Fruit fly (Drosophila melanogaster) whole organism, prepupa: ENCODE measurements around the gene CG18281.

Experiments
- Blimp-1 ChIP-seq: fragments of 200-800 bp; sonication (Bioruptor generic); optimal IDR thresholded peaks from 3 replicates; lab custom pipeline; 2017; ENCODE audit warnings: missing biosample characterization, missing genetic modification characterization, mild to moderate bottlenecking, moderate library complexity, missing genetic modification reagents
- CG10631 ChIP-seq: fragments of 200-800 bp; sonication (Bioruptor generic); optimal IDR thresholded peaks from 2 replicates; lab custom pipeline; 2016; ENCODE audit warnings: missing biosample characterization, missing genetic modification characterization
- CG10669 ChIP-seq: fragments of 200-800 bp; sonication (Bioruptor generic); optimal IDR thresholded peaks from 3 replicates; lab custom pipeline; 2018; ENCODE audit warnings: missing biosample characterization, mild to moderate bottlenecking, missing genetic modification characterization, moderate library complexity
- CG11294 ChIP-seq: fragments of 200-800 bp; sonication (Bioruptor generic); IDR thresholded peaks from 2 replicates; pipeline ENCODE4 v1.3.6; 2022; ENCODE audit warnings: missing biosample characterization, missing genetic modification characterization
- CG11762 ChIP-seq: fragments of 200-800 bp; sonication (Bioruptor generic); optimal IDR thresholded peaks from 3 replicates; lab custom pipeline; 2016; ENCODE audit warnings: missing biosample characterization, missing genetic modification characterization; ENCODE audit not compliant: insufficient read depth
- CG11902 ChIP-seq: fragments of 200-800 bp; sonication (Bioruptor generic); optimal IDR thresholded peaks from 3 replicates; lab custom pipeline; 2016; ENCODE audit warnings: missing biosample characterization, missing genetic modification characterization
- CG15336 ChIP-seq: fragments of 200-800 bp; sonication (Bioruptor generic); IDR thresholded peaks from 2 replicates; pipeline ENCODE4 v1.3.6; 2022; ENCODE audit warnings: missing biosample characterization, missing genetic modification characterization
- CG31627 ChIP-seq: fragments of 200-800 bp; sonication (Bioruptor generic); optimal IDR thresholded peaks from 3 replicates; lab custom pipeline; 2016; ENCODE audit warnings: missing biosample characterization, missing genetic modification characterization
- CG32006 ChIP-seq: fragments of 200-800 bp; sonication (Bioruptor generic); optimal IDR thresholded peaks from 3 replicates; lab custom pipeline; 2017; ENCODE audit warnings: missing biosample characterization, mild to moderate bottlenecking, missing genetic modification characterization
- CG34406 ChIP-seq: fragments of 200-800 bp; sonication (Bioruptor generic); optimal IDR thresholded peaks from 3 replicates; lab custom pipeline; 2016; ENCODE audit warnings: missing biosample characterization, missing genetic modification characterization
- CG3919 ChIP-seq: fragments of 200-800 bp; sonication (Bioruptor generic); optimal IDR thresholded peaks from 3 replicates; lab custom pipeline; 2016; ENCODE audit warnings: missing biosample characterization, missing genetic modification characterization
- CG4318 ChIP-seq: fragments of 200-800 bp; sonication (Bioruptor generic); optimal IDR thresholded peaks from 3 replicates; lab custom pipeline; 2017; ENCODE audit warnings: missing biosample characterization, mild to moderate bottlenecking, missing genetic modification characterization
- CG6163 ChIP-seq: fragments of 200-800 bp; sonication (Bioruptor generic); IDR thresholded peaks from 3 replicates; pipeline ENCODE4 v1.3.6; 2022; ENCODE audit warnings: missing biosample characterization, missing genetic modification characterization
- CG6792 ChIP-seq: fragments of 200-800 bp; sonication (Bioruptor generic); optimal IDR thresholded peaks from 3 replicates; lab custom pipeline; 2016; ENCODE audit warnings: missing biosample characterization, missing genetic modification characterization
- CG6854 ChIP-seq: fragments of 200-800 bp; sonication (Bioruptor generic); optimal IDR thresholded peaks from 2 replicates; lab custom pipeline; 2017; ENCODE audit warnings: missing biosample characterization, mild to moderate bottlenecking, missing genetic modification characterization
- CG8119 ChIP-seq: fragments of 200-800 bp; sonication (Bioruptor generic); IDR thresholded peaks from 3 replicates; pipeline ENCODE4 v1.3.6; 2022; ENCODE audit warnings: missing biosample characterization, missing genetic modification characterization
- CG8319 ChIP-seq: fragments of 200-800 bp; sonication (Bioruptor generic); optimal IDR thresholded peaks from 3 replicates; lab custom pipeline; 2016; ENCODE audit warnings: missing biosample characterization, missing genetic modification characterization
- CG8632 ChIP-seq: fragments of 200-800 bp; sonication (Bioruptor generic); optimal IDR thresholded peaks from 3 replicates; lab custom pipeline; 2016; ENCODE audit warnings: missing biosample characterization, missing genetic modification characterization
- CG9139 ChIP-seq: fragments of 200-800 bp; sonication (Bioruptor generic); optimal IDR thresholded peaks from 3 replicates; lab custom pipeline; 2017; ENCODE audit warnings: missing biosample characterization, mild to moderate bottlenecking, missing genetic modification characterization
- Eip75B ChIP-seq: fragments of 200-800 bp; sonication (Bioruptor generic); optimal IDR thresholded peaks from 3 replicates; lab custom pipeline; 2016; ENCODE audit warnings: missing biosample characterization, missing genetic modification characterization
- Eip78C ChIP-seq: fragments of 200-800 bp; sonication (Bioruptor generic); peaks from one replicate; lab custom pipeline; 2016; ENCODE audit warnings: missing biosample characterization, missing genetic modification characterization
- Ets21C ChIP-seq: fragments of 200-800 bp; sonication (Bioruptor generic); optimal IDR thresholded peaks from 3 replicates; lab custom pipeline; 2016; ENCODE audit warnings: missing biosample characterization, missing genetic modification characterization
- Gug ChIP-seq: fragments of 200-800 bp; sonication (Bioruptor generic); IDR thresholded peaks from 2 replicates; pipeline ENCODE4 v1.3.6; 2022; ENCODE audit warnings: missing biosample characterization, missing genetic modification characterization
- Hr39 ChIP-seq: fragments of 200-800 bp; sonication (Bioruptor generic); optimal IDR thresholded peaks from 2 replicates; lab custom pipeline; 2016; ENCODE audit warnings: missing biosample characterization, missing genetic modification characterization
- Hr4 ChIP-seq: fragments of 200-800 bp; sonication (Bioruptor generic); optimal IDR thresholded peaks from 3 replicates; lab custom pipeline; 2016; ENCODE audit warnings: missing biosample characterization, missing genetic modification characterization
- Lpt ChIP-seq: fragments of 200-800 bp; sonication (Bioruptor generic); optimal IDR thresholded peaks from 3 replicates; lab custom pipeline; 2016; ENCODE audit warnings: missing biosample characterization, missing genetic modification characterization
- Met ChIP-seq: fragments of 200-800 bp; sonication (Bioruptor generic); optimal IDR thresholded peaks from 3 replicates; lab custom pipeline; 2016; ENCODE audit warnings: missing biosample characterization, missing genetic modification characterization
- OdsH ChIP-seq: fragments of 200-800 bp; sonication (Bioruptor generic); optimal IDR thresholded peaks from 3 replicates; lab custom pipeline; 2016; ENCODE audit warnings: missing biosample characterization, missing genetic modification characterization
- Sox102F ChIP-seq: fragments of 200-800 bp; sonication (Bioruptor generic); optimal IDR thresholded peaks from 2 replicates; lab custom pipeline; 2016; ENCODE audit warnings: missing biosample characterization, mild to moderate bottlenecking, missing genetic modification characterization
- Sox15 ChIP-seq: fragments of 200-800 bp; sonication (Bioruptor generic); optimal IDR thresholded peaks from 3 replicates; lab custom pipeline; 2016; ENCODE audit warnings: missing biosample characterization, missing genetic modification characterization
- acj6 ChIP-seq: fragments of 200-800 bp; sonication (Bioruptor generic); optimal IDR thresholded peaks from 3 replicates; lab custom pipeline; 2016; ENCODE audit warnings: missing biosample characterization, missing genetic modification characterization
- cyc ChIP-seq: fragments of 200-800 bp; sonication (Bioruptor generic); optimal IDR thresholded peaks from 3 replicates; lab custom pipeline; 2016; ENCODE audit warnings: missing biosample characterization, missing genetic modification characterization
- dac ChIP-seq: fragments of 200-800 bp; sonication (Bioruptor generic); optimal IDR thresholded peaks from 2 replicates; lab custom pipeline; 2017; ENCODE audit warnings: missing biosample characterization, mild to moderate bottlenecking, missing genetic modification characterization
- fd59A ChIP-seq: fragments of 200-800 bp; sonication (Bioruptor generic); optimal IDR thresholded peaks from 2 replicates; lab custom pipeline; 2017; ENCODE audit warnings: missing biosample characterization, mild to moderate bottlenecking, missing genetic modification characterization, missing genetic modification reagents
- lz ChIP-seq: fragments of 200-800 bp; sonication (Bioruptor generic); optimal IDR thresholded peaks from 3 replicates; lab custom pipeline; 2016; ENCODE audit warnings: missing biosample characterization, missing genetic modification characterization
- net ChIP-seq: fragments of 200-800 bp; sonication (Bioruptor generic); optimal IDR thresholded peaks from 3 replicates; lab custom pipeline; 2016; ENCODE audit warnings: missing biosample characterization, missing genetic modification characterization
- pdm3 ChIP-seq: fragments of 200-800 bp; sonication (Bioruptor generic); optimal IDR thresholded peaks from 3 replicates; lab custom pipeline; 2016; ENCODE audit warnings: missing biosample characterization, missing genetic modification characterization
- salr ChIP-seq, 2 experiments: fragments of 200-800 bp; sonication (Bioruptor generic); optimal IDR thresholded peaks; 3 replicates each; lab custom pipeline; 2016 to 2018; ENCODE audit warnings: missing biosample characterization in 2 of 2, missing genetic modification characterization in 2 of 2, mild to moderate bottlenecking in 1 of 2
- ss ChIP-seq, 2 experiments: fragments of 200-800 bp; sonication (Bioruptor generic); optimal IDR thresholded peaks; 2 replicates in 1 of 2; 3 replicates in 1 of 2; lab custom pipeline; 2017 to 2018; ENCODE audit warnings: mild to moderate bottlenecking in 2 of 2, missing biosample characterization in 2 of 2, missing genetic modification characterization in 2 of 2, moderate library complexity in 1 of 2
- svp ChIP-seq: fragments of 200-800 bp; sonication (Bioruptor generic); peaks from one replicate; lab custom pipeline; 2016; ENCODE audit warnings: missing biosample characterization, missing genetic modification characterization
- topi ChIP-seq: fragments of 200-800 bp; sonication (Bioruptor generic); optimal IDR thresholded peaks from 3 replicates; lab custom pipeline; 2016; ENCODE audit warnings: missing biosample characterization, missing genetic modification characterization
- vri ChIP-seq: fragments of 200-800 bp; sonication (Bioruptor generic); optimal IDR thresholded peaks from 3 replicates; lab custom pipeline; 2016; ENCODE audit warnings: missing biosample characterization, mild to moderate bottlenecking, missing genetic modification characterization

Gene CG18281

DNA sequence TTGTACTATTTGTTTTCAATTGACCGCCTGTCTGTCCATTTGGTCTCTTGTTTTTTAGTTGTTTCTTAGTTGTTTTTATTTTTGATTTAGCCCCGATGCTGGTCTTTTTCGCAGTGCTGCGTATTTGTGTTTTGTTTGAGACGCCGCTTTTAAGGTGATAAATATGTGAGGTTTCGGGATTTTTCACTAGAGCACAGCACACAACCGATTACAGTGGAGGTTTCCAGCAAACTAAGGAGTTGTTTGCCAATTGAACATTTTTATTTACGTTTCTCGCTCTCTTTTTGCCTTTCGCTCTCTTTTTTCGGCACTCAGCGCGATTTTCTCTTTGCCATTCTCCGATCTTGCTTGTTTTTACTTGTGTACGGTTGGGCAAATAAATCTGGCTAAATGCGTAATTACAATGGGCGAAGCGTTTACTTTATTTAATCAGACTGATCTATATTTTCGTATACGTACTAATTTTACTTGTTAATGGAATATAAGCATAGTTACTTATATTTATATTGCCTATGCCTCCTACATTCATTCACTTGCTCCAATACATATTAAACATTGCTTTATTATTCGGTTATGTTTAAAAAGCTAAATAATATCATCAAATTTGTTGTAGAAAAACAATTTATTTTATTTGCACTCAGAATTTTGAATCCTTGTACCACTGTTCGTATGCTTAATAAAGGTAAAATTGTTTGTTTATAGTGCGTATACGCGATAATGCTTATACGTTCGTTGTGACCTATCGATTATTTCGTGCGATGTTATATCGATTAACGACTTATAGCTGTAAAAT is 40.7 kb downstream of the CG18281 start, which contains the start of gene Rcd2 (continued):
- TF ChIP-seq CG10631 (GFP tag; lab: Kevin White, UChicago) (peak; percentile 71), CG10669 (GFP tag; lab: Kevin White, UChicago) (peak; percentile 70), Sox102F (peak; percentile 87), cyc (GFP tag; lab: Kevin White, UChicago) (peak; percentile 59), CG8119 (GFP tag; lab: Robert Waterston, UW) (peak; percentile 89), vri (GFP tag; lab: Kevin White, UChicago) (peak; percentile 69), Eip75B (GFP tag; lab: Kevin White, UChicago) (peak; percentile 84), CG9139 (peak; percentile 62), dac (no peak), Eip78C (GFP tag; lab: Kevin White, UChicago) (peak; percentile 93), CG32006 (GFP tag; lab: Kevin White, UChicago) (peak; percentile 86), svp (GFP tag; lab: Kevin White, UChicago) (peak; percentile 94), CG34406 (GFP tag; lab: Kevin White, UChicago) (peak; percentile 85), Met (GFP tag; lab: Kevin White, UChicago) (peak; percentile 84), Gug (GFP tag; lab: Robert Waterston, UW) (peak; percentile 75), salr (GFP tag; optimal IDR thresholded peaks at IDR 0.05; lab: Kevin White, UChicago) (peak in 1 of 2 experiments; percentile 56), Hr39 (peak; percentile 55), ss (GFP tag; optimal IDR thresholded peaks at IDR 0.05; lab: Kevin White, UChicago) (peak; percentile 52 to 82), Hr4 (GFP tag; lab: Kevin White, UChicago) (peak; percentile 87), fd59A (GFP tag; lab: Kevin White, UChicago) (peak; percentile 27), lz (GFP tag; lab: Kevin White, UChicago) (peak; percentile 76), CG6854 (GFP tag; lab: Kevin White, UChicago) (peak; percentile 6), Ets21C (GFP tag; lab: Kevin White, UChicago) (peak; percentile 51), CG8319 (GFP tag; lab: Kevin White, UChicago) (peak; percentile 75), CG6792 (GFP tag; lab: Kevin White, UChicago) (peak; percentile 66), CG31627 (peak; percentile 43), CG11762 (GFP tag; lab: Kevin White, UChicago) (peak; percentile 49), net (GFP tag; lab: Kevin White, UChicago) (peak; percentile 87), acj6 (peak; percentile 79), OdsH (GFP tag; lab: Kevin White, UChicago) (peak; percentile 80), Lpt (peak; percentile 62), CG15336 (peak; percentile 90), CG8632 (GFP tag; lab: Kevin White, UChicago) (peak; percentile 85), Sox15 (GFP tag; lab: Kevin White, UChicago) (peak; percentile 26), CG11294 (GFP tag; lab: Robert Waterston, UW) (peak; percentile 51), pdm3 (GFP tag; lab: Kevin White, UChicago) (peak; percentile 74), CG11902 (peak; percentile 31), Blimp-1 (GFP tag; lab: Kevin White, UChicago) (peak; percentile 49), CG4318 (GFP tag; lab: Kevin White, UChicago) (peak; percentile 65), CG3919 (GFP tag; lab: Kevin White, UChicago) (peak; percentile 83), CG6163 (GFP tag; lab: Robert Waterston, UW) (peak; percentile 75; the same call in 2 of the 3 replicates), topi (peak; percentile 85)
